Fruit fly (Drosophila melanogaster): Measurements from ENCODE around the gene CheB38b.

DNA sequence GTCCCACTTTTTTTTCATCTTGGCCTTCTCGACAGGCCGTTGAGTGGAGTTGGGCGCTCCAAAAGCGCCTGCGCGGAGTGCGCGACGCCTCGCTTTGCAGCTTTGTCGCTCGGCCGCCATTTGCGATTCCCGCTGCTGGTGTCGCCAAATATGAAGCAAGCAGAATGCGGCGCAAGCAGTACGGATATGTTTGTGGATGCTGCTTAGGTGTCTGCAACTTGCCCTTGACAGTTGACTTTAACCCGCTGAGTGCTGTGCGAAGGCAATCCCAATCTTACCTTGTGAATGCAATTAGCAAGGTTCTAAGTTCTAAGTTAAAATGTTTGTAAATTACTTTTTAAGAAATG is 4.9 kb upstream of the CheB38b start:
- TF ChIP-seq CTCF (optimal IDR thresholded peaks at IDR 0.05) = peak in 1 of 2 experiments; percentile 0
- no peak for TF ChIP-seq CG8478 (optimal IDR thresholded peaks at IDR 0.05)
